Fruit fly (Drosophila melanogaster) whole organism, wandering third instar larva: Measurements from ENCODE around the gene CG7376.

ENCODE experiments used
- CG9705 ChIP-seq: fragments of 200-800 bp; sonication (Bioruptor generic); optimal IDR thresholded peaks from 2 replicates; lab custom pipeline; 2018; ENCODE audit warnings: missing biosample characterization, mild to moderate bottlenecking, missing genetic modification characterization
- GATAd ChIP-seq: sonication (Bioruptor generic); optimal IDR thresholded peaks from 2 replicates; lab custom pipeline; 2016; ENCODE audit warnings: missing biosample characterization, missing genetic modification characterization
- dsf ChIP-seq: sonication (Bioruptor generic); optimal IDR thresholded peaks from 2 replicates; lab custom pipeline; 2016; ENCODE audit warnings: missing biosample characterization, missing genetic modification characterization, borderline replicate concordance

DNA sequence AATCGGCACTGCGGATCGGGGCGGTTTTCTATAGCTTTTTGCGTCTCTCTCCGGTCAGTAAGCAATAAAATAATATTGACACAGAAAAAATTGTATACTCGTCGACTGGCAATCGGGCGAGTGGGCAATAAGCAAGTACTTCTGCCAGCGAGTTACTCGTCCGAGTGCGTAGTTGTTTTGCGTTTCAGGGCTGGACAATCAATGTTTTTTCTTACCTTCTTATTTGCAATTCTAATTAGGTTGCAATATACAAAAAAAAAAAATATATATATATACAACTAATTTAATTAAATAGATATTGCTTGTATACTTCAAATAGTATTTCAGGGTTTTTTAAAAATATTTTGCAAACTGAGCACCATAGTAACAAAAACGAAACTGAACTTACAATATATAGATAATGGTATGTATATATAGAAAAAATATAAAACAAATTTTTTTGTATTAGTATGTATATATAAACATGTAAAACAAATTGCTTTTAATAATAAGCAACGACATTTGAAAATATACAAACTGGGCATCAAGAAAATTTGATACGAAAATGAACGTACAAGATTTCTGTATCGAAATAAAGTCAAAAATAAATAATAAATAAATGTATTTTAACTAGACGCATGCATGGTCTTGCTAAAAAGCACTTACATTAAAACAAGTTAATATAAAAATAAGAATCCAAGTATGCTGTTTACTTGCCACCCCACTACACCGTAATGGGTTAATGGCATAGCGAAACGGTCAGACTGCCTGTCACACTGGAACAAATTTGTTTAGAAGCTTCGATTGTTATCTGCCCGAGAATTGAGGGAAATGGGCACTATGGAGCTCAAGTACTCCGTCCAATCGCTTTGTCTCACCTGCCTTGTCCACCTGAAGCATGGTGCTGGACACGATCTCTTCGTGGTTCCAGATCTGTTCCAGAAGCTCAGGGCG is 15.2 kb downstream of the CG7376 start, which contains the start of the genes D19A and CG7386:
- peak; percentile 45 for TF ChIP-seq CG9705
- TF ChIP-seq GATAd (GFP tag; lab: Kevin White, UChicago) = no peak
- TF ChIP-seq dsf (GFP tag; lab: Kevin White, UChicago) = no peak
